Fruit fly (Drosophila melanogaster) whole organism, embryonic: ENCODE measurements around the gene CG17154.

Experiments
- Atf3 ChIP-seq: fragments of 200-800 bp; sonication (Bioruptor generic); optimal IDR thresholded peaks from 3 replicates; lab custom pipeline; 2016; ENCODE audit warnings: missing biosample characterization, missing genetic modification characterization
- CG10267 ChIP-seq: fragments of 200-800 bp; sonication (Bioruptor generic); optimal IDR thresholded peaks from 2 replicates; lab custom pipeline; 2018; ENCODE audit warnings: missing biosample characterization, mild to moderate bottlenecking, missing genetic modification characterization, moderate library complexity
- CG11695 ChIP-seq: fragments of 200-800 bp; sonication (Bioruptor generic); IDR thresholded peaks from 3 replicates; pipeline ENCODE4 v1.3.6; 2022; ENCODE audit warnings: missing biosample characterization, missing genetic modification characterization
- CG12299 ChIP-seq: fragments of 200-800 bp; sonication (Bioruptor generic); optimal IDR thresholded peaks from 2 replicates; lab custom pipeline; 2018; ENCODE audit warnings: missing biosample characterization, mild to moderate bottlenecking, missing genetic modification characterization
- CG12659 ChIP-seq: fragments of 200-800 bp; sonication (Bioruptor generic); optimal IDR thresholded peaks from 3 replicates; lab custom pipeline; 2017; ENCODE audit warnings: mild to moderate bottlenecking, missing biosample characterization, missing genetic modification reagents, missing genetic modification characterization
- CG14014 ChIP-seq: fragments of 200-800 bp; sonication (Bioruptor generic); IDR thresholded peaks from 2 replicates; pipeline ENCODE4 v1.3.6; 2022; ENCODE audit warnings: missing biosample characterization, missing genetic modification characterization
- CG15269 ChIP-seq: fragments of 200-800 bp; sonication (Bioruptor generic); optimal IDR thresholded peaks from 2 replicates; lab custom pipeline; 2018; ENCODE audit warnings: missing biosample characterization, mild to moderate bottlenecking, missing genetic modification characterization, moderate library complexity
- CG16813 ChIP-seq: fragments of 200-800 bp; sonication (Bioruptor generic); IDR thresholded peaks from 3 replicates; pipeline ENCODE4 v1.3.6; 2022; ENCODE audit warnings: missing biosample characterization, missing genetic modification characterization; ENCODE audit not compliant: partially characterized antibody
- CG2116 ChIP-seq: fragments of 200-800 bp; sonication (Bioruptor generic); optimal IDR thresholded peaks from 3 replicates; lab custom pipeline; 2018; ENCODE audit warnings: missing biosample characterization, mild to moderate bottlenecking, missing genetic modification characterization
- CG31365 ChIP-seq: fragments of 200-800 bp; sonication (Bioruptor generic); optimal IDR thresholded peaks from 2 replicates; lab custom pipeline; 2018; ENCODE audit warnings: missing biosample characterization, mild to moderate bottlenecking, missing genetic modification characterization
- CG33557 ChIP-seq: fragments of 200-800 bp; sonication (Bioruptor generic); optimal IDR thresholded peaks from 2 replicates; lab custom pipeline; 2019; ENCODE audit warnings: missing biosample characterization, mild to moderate bottlenecking, missing genetic modification characterization, moderate library complexity
- CG34224 ChIP-seq: fragments of 200-800 bp; sonication (Bioruptor generic); IDR thresholded peaks from 3 replicates; pipeline ENCODE4 v1.3.6; 2022; ENCODE audit warnings: missing biosample characterization, missing genetic modification characterization; ENCODE audit not compliant: partially characterized antibody
- CG4282 ChIP-seq: fragments of 200-800 bp; sonication (Bioruptor generic); optimal IDR thresholded peaks from 2 replicates; lab custom pipeline; 2016; ENCODE audit warnings: missing biosample characterization, missing genetic modification characterization
- CG4424 ChIP-seq: fragments of 200-800 bp; sonication (Bioruptor generic); optimal IDR thresholded peaks from 3 replicates; lab custom pipeline; 2016; ENCODE audit warnings: missing biosample characterization, missing genetic modification characterization
- CG6765 ChIP-seq: fragments of 200-800 bp; sonication (Bioruptor generic); optimal IDR thresholded peaks from 3 replicates; lab custom pipeline; 2017; ENCODE audit warnings: missing biosample characterization, mild to moderate bottlenecking, missing genetic modification characterization
- CG7745 ChIP-seq: fragments of 200-800 bp; sonication (Bioruptor generic); optimal IDR thresholded peaks from 2 replicates; lab custom pipeline; 2018; ENCODE audit warnings: missing biosample characterization, mild to moderate bottlenecking, missing genetic modification characterization, moderate library complexity
- D ChIP-seq, 2 experiments: fragments of 200-800 bp in 1 of 2; fragments of >200 bp in 1 of 2; sonication (Bioruptor generic) in 1 of 2; optimal IDR thresholded peaks; 2 replicates in 1 of 2; 3 replicates in 1 of 2; lab custom pipeline; 2017; ENCODE audit warnings: mild to moderate bottlenecking in 1 of 2, missing biosample characterization in 1 of 2, missing genetic modification characterization in 1 of 2, missing genetic modification reagents in 1 of 2
- D19B ChIP-seq: fragments of 200-800 bp; sonication (Bioruptor generic); optimal IDR thresholded peaks from 2 replicates; lab custom pipeline; 2017; ENCODE audit warnings: missing biosample characterization, mild to moderate bottlenecking, missing genetic modification characterization
- ERR ChIP-seq: fragments of 200-800 bp; sonication (Bioruptor generic); optimal IDR thresholded peaks from 2 replicates; lab custom pipeline; 2016; ENCODE audit warnings: missing biosample characterization, missing genetic modification characterization
- Elba2 ChIP-seq: fragments of 200-800 bp; sonication (Bioruptor generic); optimal IDR thresholded peaks from 3 replicates; lab custom pipeline; 2016; ENCODE audit warnings: missing biosample characterization, missing genetic modification characterization
- Ets65A ChIP-seq: fragments of 200-800 bp; sonication (Bioruptor generic); peaks from one replicate; lab custom pipeline; 2016; ENCODE audit warnings: missing biosample characterization, missing genetic modification characterization
- HLH3B ChIP-seq: fragments of 200-800 bp; sonication (Bioruptor generic); IDR thresholded peaks from 2 replicates; pipeline ENCODE4 v1.3.6; 2022; ENCODE audit warnings: missing biosample characterization, missing genetic modification characterization
- Hr51 ChIP-seq, 2 experiments: fragments of 200-800 bp; sonication (Bioruptor generic); optimal IDR thresholded peaks; 2 replicates in 1 of 2; 3 replicates in 1 of 2; lab custom pipeline; 2016 to 2018; ENCODE audit warnings: missing biosample characterization in 2 of 2, missing genetic modification characterization in 2 of 2, mild to moderate bottlenecking in 1 of 2, moderate library complexity in 1 of 2
- NFAT ChIP-seq: fragments of 200-800 bp; sonication (Bioruptor generic); IDR thresholded peaks from 2 replicates; pipeline ENCODE4 v1.3.6; 2022; ENCODE audit warnings: missing biosample characterization, missing genetic modification characterization
- Sox100B ChIP-seq: fragments of 200-800 bp; sonication (Bioruptor generic); optimal IDR thresholded peaks from 3 replicates; lab custom pipeline; 2018; ENCODE audit warnings: missing biosample characterization, mild to moderate bottlenecking, missing genetic modification characterization
- ac ChIP-seq: fragments of 200-800 bp; sonication (Bioruptor generic); optimal IDR thresholded peaks from 3 replicates; lab custom pipeline; 2017; ENCODE audit warnings: missing biosample characterization, mild to moderate bottlenecking, missing genetic modification characterization
- cg ChIP-seq: fragments of 200-800 bp; sonication (Bioruptor generic); optimal IDR thresholded peaks from 3 replicates; lab custom pipeline; 2019; ENCODE audit warnings: missing biosample characterization, mild to moderate bottlenecking, missing genetic modification characterization, moderate library complexity
- croc ChIP-seq: fragments of 200-800 bp; sonication (Bioruptor generic); conservative IDR thresholded peaks from 3 replicates; pipeline ENCODE4 v1.3.6; 2022; ENCODE audit warnings: missing biosample characterization, missing genetic modification characterization
- dimm ChIP-seq: fragments of 200-800 bp; sonication (Bioruptor generic); IDR thresholded peaks from 2 replicates; pipeline ENCODE4 v1.3.6; 2022; ENCODE audit warnings: missing biosample characterization, missing genetic modification characterization
- dmrt11E ChIP-seq: fragments of 200-800 bp; sonication (Bioruptor generic); optimal IDR thresholded peaks from 3 replicates; lab custom pipeline; 2018; ENCODE audit warnings: missing biosample characterization, mild to moderate bottlenecking, missing genetic modification characterization, moderate library complexity
- en ChIP-seq: fragments of 200-800 bp; sonication (Bioruptor generic); optimal IDR thresholded peaks from 2 replicates; lab custom pipeline; 2016; ENCODE audit warnings: missing biosample characterization, missing genetic modification characterization
- eve ChIP-seq, 2 experiments: fragments of >200 bp; optimal IDR thresholded peaks; 2 replicates each; lab custom pipeline; 2017; ENCODE audit warnings: missing biosample characterization in 2 of 2, missing genetic modification characterization in 2 of 2
- fd96Cb ChIP-seq: fragments of 200-800 bp; sonication (Bioruptor generic); optimal IDR thresholded peaks from 2 replicates; lab custom pipeline; 2018; ENCODE audit warnings: missing biosample characterization, mild to moderate bottlenecking, missing genetic modification characterization, moderate library complexity
- gsb ChIP-seq: fragments of 200-800 bp; sonication (Bioruptor generic); IDR thresholded peaks from 2 replicates; pipeline ENCODE4 v1.3.6; 2022; ENCODE audit warnings: missing biosample characterization, missing genetic modification characterization
- her ChIP-seq: fragments of 200-800 bp; sonication (Bioruptor generic); optimal IDR thresholded peaks from 2 replicates; lab custom pipeline; 2016; ENCODE audit warnings: missing biosample characterization, missing genetic modification characterization
- hth ChIP-seq: fragments of >200 bp; optimal IDR thresholded peaks from 2 replicates; lab custom pipeline; 2017; ENCODE audit warnings: inconsistent platforms
- lola ChIP-seq, 3 experiments: fragments of >200 bp in 2 of 3; fragments of 200-800 bp in 1 of 3; sonication (Bioruptor generic) in 1 of 3; optimal IDR thresholded peaks; 2 replicates each; lab custom pipeline; 2017 to 2019; ENCODE audit warnings: missing biosample characterization in 3 of 3, missing genetic modification characterization in 3 of 3, mild to moderate bottlenecking in 1 of 3, moderate library complexity in 1 of 3
- nau ChIP-seq: fragments of 200-800 bp; sonication (Bioruptor generic); optimal IDR thresholded peaks from 3 replicates; lab custom pipeline; 2017; ENCODE audit warnings: missing biosample characterization, mild to moderate bottlenecking, missing genetic modification characterization, missing genetic modification reagents
- nom ChIP-seq: fragments of 200-800 bp; sonication (Bioruptor generic); optimal IDR thresholded peaks from 2 replicates; lab custom pipeline; 2017; ENCODE audit warnings: missing biosample characterization, missing genetic modification characterization, mild to moderate bottlenecking, moderate library complexity, missing genetic modification reagents
- org-1 ChIP-seq: fragments of 200-800 bp; sonication (Bioruptor generic); optimal IDR thresholded peaks from 2 replicates; lab custom pipeline; 2017; ENCODE audit warnings: missing biosample characterization, missing genetic modification characterization
- pan ChIP-seq, 4 experiments: fragments of >200 bp in 3 of 4; fragments of 200-800 bp in 1 of 4; sonication (Bioruptor generic) in 1 of 4; optimal IDR thresholded peaks in 3 of 4; IDR thresholded peaks in 1 of 4; 2 replicates each; pipeline versions ENCODE4 v1.3.6 to Lab custom; 2017 to 2022; ENCODE audit warnings: missing biosample characterization in 2 of 4, missing genetic modification characterization in 2 of 4, mixed read lengths in 1 of 4
- phol ChIP-seq: fragments of 200-800 bp; sonication (Bioruptor generic); optimal IDR thresholded peaks from 3 replicates; lab custom pipeline; 2018; ENCODE audit warnings: missing biosample characterization, mild to moderate bottlenecking, missing genetic modification characterization, moderate library complexity
- pzg ChIP-seq: fragments of 200-800 bp; sonication (Bioruptor generic); optimal IDR thresholded peaks from 3 replicates; lab custom pipeline; 2018; ENCODE audit warnings: missing biosample characterization, mild to moderate bottlenecking, missing genetic modification characterization, moderate library complexity
- run ChIP-seq: fragments of 200-800 bp; sonication (Bioruptor generic); optimal IDR thresholded peaks from 3 replicates; lab custom pipeline; 2018; ENCODE audit warnings: missing biosample characterization, mild to moderate bottlenecking, missing genetic modification characterization
- sima ChIP-seq: fragments of 200-800 bp; sonication (Bioruptor generic); optimal IDR thresholded peaks from 2 replicates; lab custom pipeline; 2016; ENCODE audit warnings: missing biosample characterization, missing genetic modification characterization
- sug ChIP-seq: fragments of 200-800 bp; optimal IDR thresholded peaks from 2 replicates; lab custom pipeline; 2019; ENCODE audit warnings: missing biosample characterization, mild to moderate bottlenecking, missing genetic modification characterization, moderate library complexity
- trem ChIP-seq: fragments of 200-800 bp; optimal IDR thresholded peaks from 3 replicates; lab custom pipeline; 2019; ENCODE audit warnings: missing biosample characterization, mild to moderate bottlenecking, missing genetic modification characterization, moderate library complexity
- unc-4 ChIP-seq: fragments of 200-800 bp; sonication (Bioruptor generic); IDR thresholded peaks from 2 replicates; pipeline ENCODE4 v1.3.6; 2022; ENCODE audit warnings: missing biosample characterization, missing genetic modification characterization; ENCODE audit not compliant: partially characterized antibody

Gene CG17154

DNA sequence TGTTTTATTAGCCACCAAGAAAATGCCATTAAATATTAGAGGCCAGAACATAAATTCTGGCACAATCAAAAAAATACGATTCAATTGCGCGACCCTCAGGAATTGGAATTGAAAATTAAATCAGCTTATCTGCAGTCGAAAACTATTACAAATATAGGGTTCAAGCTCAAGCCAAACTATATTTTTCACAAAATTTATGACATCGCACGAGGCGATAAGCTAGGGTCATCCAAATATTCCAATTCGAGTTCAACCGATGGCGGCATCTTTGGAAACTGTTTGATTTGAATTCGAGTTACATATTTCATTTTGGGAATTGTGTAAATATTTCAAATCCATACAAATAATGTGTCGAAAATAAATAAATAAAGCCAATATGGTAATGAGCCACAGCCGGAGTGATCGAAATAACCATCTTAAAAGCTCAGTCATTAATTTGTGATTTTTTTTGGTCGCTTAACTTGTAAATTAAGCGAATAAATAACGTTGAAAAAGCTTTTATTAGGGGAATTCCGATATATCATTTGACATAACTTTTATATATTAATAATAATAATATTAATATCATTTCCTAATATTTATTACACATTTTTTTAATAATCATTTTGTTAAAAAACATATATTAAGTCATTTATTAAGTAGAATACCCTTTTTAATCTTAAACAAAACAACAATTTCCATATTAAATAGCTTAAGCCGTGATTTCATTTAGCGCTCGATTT is 3.3 kb upstream of the CG17154 start (continued):
- TF ChIP-seq pzg (GFP tag; lab: Kevin White, UChicago) (no peak), gsb (GFP tag; lab: Robert Waterston, UW) (no peak), Elba2 (GFP tag; lab: Kevin White, UChicago) (no peak), CG15269 (tag; lab: Kevin White, UChicago) (peak; percentile 29), ac (no peak), Atf3 (GFP tag; lab: Kevin White, UChicago) (no peak), D (optimal IDR thresholded peaks at IDR 0.05; lab: Kevin White, UChicago) (no peak), D (GFP tag; optimal IDR thresholded peaks at IDR 0.05; lab: Kevin White, UChicago) (no peak), D19B (GFP tag; lab: Kevin White, UChicago) (no peak), phol (tag; lab: Kevin White, UChicago) (peak; percentile 6), Sox100B (GFP tag; lab: Kevin White, UChicago) (peak; percentile 10), croc (GFP tag; lab: Robert Waterston, UW) (no peak), her (GFP tag; lab: Kevin White, UChicago) (no peak), Hr51 (GFP tag; optimal IDR thresholded peaks at IDR 0.05; lab: Kevin White, UChicago) (peak in 1 of 2 experiments; percentile 75), lola (GFP tag; optimal IDR thresholded peaks at IDR 0.05; lab: Kevin White, UChicago) (no peak), CG4424 (GFP tag; lab: Kevin White, UChicago) (no peak), CG10267 (tag; lab: Kevin White, UChicago) (peak; percentile 40), NFAT (GFP tag; lab: Robert Waterston, UW) (no peak), dimm (GFP tag; lab: Robert Waterston, UW) (no peak), unc-4 (GFP tag; lab: Robert Waterston, UW) (no peak), CG31365 (no peak), sug (peak; percentile 10), eve (GFP tag; optimal IDR thresholded peaks at IDR 0.05; lab: Kevin White, UChicago) (no peak), CG7745 (no peak), CG34224 (no peak), en (no peak), CG4282 (GFP tag; lab: Kevin White, UChicago) (no peak), nom (GFP tag; lab: Kevin White, UChicago) (no peak), Ets65A (GFP tag; lab: Kevin White, UChicago) (no peak), HLH3B (no peak), nau (GFP tag; lab: Kevin White, UChicago) (no peak), CG12659 (GFP tag; lab: Kevin White, UChicago) (no peak), CG33557 (GFP tag; lab: Kevin White, UChicago) (no peak), CG6765 (no peak), pan (optimal IDR thresholded peaks at IDR 0.05; lab: Kevin White, UChicago) (no peak), pan (GFP tag; optimal IDR thresholded peaks at IDR 0.05 in 1 of 2, IDR thresholded peaks at IDR 0.05 in 1 of 2) (no peak), CG2116 (no peak), trem (tag; lab: Kevin White, UChicago) (no peak), ERR (no peak), dmrt11E (tag; lab: Kevin White, UChicago) (peak; percentile 12), org-1 (GFP tag; lab: Kevin White, UChicago) (no peak), CG11695 (GFP tag; lab: Robert Waterston, UW) (peak; percentile 52; the same call in 1 of the 3 replicates), CG14014 (GFP tag; lab: Robert Waterston, UW) (no peak), run (tag; lab: Kevin White, UChicago) (peak; percentile 19), sima (no peak), CG12299 (tag; lab: Kevin White, UChicago) (no peak), hth (lab: Kevin White, UChicago) (no peak), fd96Cb (tag; lab: Kevin White, UChicago) (no peak), cg (no peak), CG16813 (GFP tag; lab: Robert Waterston, UW) (no peak)
